Worm (Caenorhabditis elegans) whole organism, L4 larva: ENCODE results near the gene txt-18.

ENCODE experiments used
- F10B5.3 ChIP-seq: sonication (generic microtip); optimal IDR thresholded peaks from 2 replicates; lab custom pipeline; 2016; ENCODE audit warnings: mild to moderate bottlenecking, missing genetic modification characterization, missing compliant biosample characterization
- F26F4.8 ChIP-seq: fragments of 200-800 bp; sonication (Bioruptor generic); conservative IDR thresholded peaks from 2 replicates; pipeline ENCODE4 v1.3.6; 2022; ENCODE audit warnings: missing genetic modification characterization, missing compliant biosample characterization
- F37D6.2 ChIP-seq: sonication (generic microtip); optimal IDR thresholded peaks from 2 replicates; lab custom pipeline; 2016; ENCODE audit warnings: mild to moderate bottlenecking, missing genetic modification characterization, missing compliant biosample characterization
- F49E8.2 ChIP-seq: sonication (generic microtip); optimal IDR thresholded peaks from 2 replicates; lab custom pipeline; 2016; ENCODE audit warnings: missing compliant biosample characterization, mild to moderate bottlenecking, missing genetic modification characterization, borderline replicate concordance
- ZK337.2 ChIP-seq: fragments of 200-800 bp; sonication (Bioruptor generic); IDR thresholded peaks from 2 replicates; pipeline ENCODE4 v1.3.6; 2022; ENCODE audit warnings: missing genetic modification reagents, missing genetic modification characterization, missing compliant biosample characterization
- aha-1 ChIP-seq: fragments of 150-350 bp; peaks from one replicate; lab custom pipeline; 2014; ENCODE audit warnings: missing biosample characterization, missing genetic modification characterization
- aly-2 ChIP-seq: sonication (generic microtip); optimal IDR thresholded peaks from 2 replicates; lab custom pipeline; 2018; ENCODE audit warnings: missing biosample characterization, missing genetic modification characterization
- ama-1 ChIP-seq: fragments of 150-350 bp; optimal IDR thresholded peaks from 2 replicates; lab custom pipeline; 2014; ENCODE audit warnings: inconsistent platforms, mixed read lengths
- arid-1 ChIP-seq: fragments of 200-800 bp; sonication (Bioruptor generic); conservative IDR thresholded peaks from 2 replicates; pipeline ENCODE4 v1.3.6; 2022; ENCODE audit warnings: missing genetic modification reagents, missing genetic modification characterization, missing compliant biosample characterization
- ceh-28 ChIP-seq: fragments of 150-350 bp; optimal IDR thresholded peaks from 2 replicates; lab custom pipeline; 2014; ENCODE audit warnings: missing biosample characterization, missing genetic modification reagents, missing genetic modification characterization
- ceh-82 ChIP-seq: sonication (generic microtip); optimal IDR thresholded peaks from 2 replicates; lab custom pipeline; 2017; ENCODE audit warnings: missing biosample characterization, missing genetic modification characterization
- daf-16 ChIP-seq, 3 experiments: sonication (generic microtip); optimal IDR thresholded peaks; 2 replicates each; lab custom pipeline; 2016 to 2017; ENCODE audit warnings: missing genetic modification characterization in 3 of 3, missing genetic modification reagents in 3 of 3, mild to moderate bottlenecking in 2 of 3, missing compliant biosample characterization in 2 of 3, missing biosample characterization in 1 of 3, moderate library complexity in 1 of 3
- dmd-6 ChIP-seq: fragments of 200-800 bp; sonication (Bioruptor generic); IDR thresholded peaks from 2 replicates; pipeline ENCODE4 v1.3.6; 2022; ENCODE audit warnings: missing genetic modification reagents, missing genetic modification characterization, missing compliant biosample characterization
- dmd-9 ChIP-seq: fragments of 200-800 bp; sonication (Bioruptor generic); IDR thresholded peaks from 2 replicates; pipeline ENCODE4 v1.3.6; 2022; ENCODE audit warnings: missing genetic modification reagents, missing genetic modification characterization, missing compliant biosample characterization
- duxl-1 ChIP-seq: sonication (generic microtip); optimal IDR thresholded peaks from 2 replicates; lab custom pipeline; 2016; ENCODE audit warnings: mild to moderate bottlenecking, missing genetic modification characterization, moderate library complexity, missing compliant biosample characterization; ENCODE audit not compliant: poor library complexity
- dve-1 ChIP-seq: sonication (generic microtip); optimal IDR thresholded peaks from 2 replicates; lab custom pipeline; 2017; ENCODE audit warnings: antibody characterized with exemption, mild to moderate bottlenecking, missing genetic modification characterization, missing compliant biosample characterization; ENCODE audit not compliant: insufficient read depth
- egl-43 ChIP-seq: fragments of 200-800 bp; sonication (Bioruptor generic); IDR thresholded peaks from 2 replicates; pipeline ENCODE4 v1.3.6; 2022; ENCODE audit warnings: missing genetic modification reagents, missing genetic modification characterization, missing compliant biosample characterization
- hif-1 ChIP-seq, 2 experiments: sonication (generic microtip); optimal IDR thresholded peaks; 2 replicates each; lab custom pipeline; 2016 to 2017; ENCODE audit warnings: missing compliant biosample characterization in 2 of 2, missing genetic modification characterization in 2 of 2, missing genetic modification reagents in 2 of 2, missing genotype in 2 of 2, mild to moderate bottlenecking in 1 of 2
- hlh-11 ChIP-seq: fragments of 200-800 bp; sonication (Bioruptor generic); optimal IDR thresholded peaks from 2 replicates; lab custom pipeline; 2018; ENCODE audit warnings: mild to moderate bottlenecking, missing genetic modification characterization, missing compliant biosample characterization
- lin-15B ChIP-seq: fragments of 150-350 bp; sonication (generic microtip); optimal IDR thresholded peaks from 3 replicates; lab custom pipeline; 2014; ENCODE audit warnings: missing biosample characterization, missing genetic modification characterization
- lin-39 ChIP-seq: fragments of 150-350 bp; optimal IDR thresholded peaks from 2 replicates; lab custom pipeline; 2014; ENCODE audit warnings: missing biosample characterization, missing genetic modification reagents, missing genetic modification characterization
- lir-3 ChIP-seq: sonication (generic microtip); optimal IDR thresholded peaks from 2 replicates; lab custom pipeline; 2016; ENCODE audit warnings: mild to moderate bottlenecking, missing genetic modification characterization, missing compliant biosample characterization
- lsy-2 ChIP-seq, 2 experiments: fragments of 150-350 bp in 1 of 2; sonication (generic microtip) in 1 of 2; optimal IDR thresholded peaks; 2 replicates each; lab custom pipeline; 2014 to 2017; ENCODE audit warnings: missing biosample characterization in 2 of 2, missing genetic modification characterization in 2 of 2
- mdl-1 ChIP-seq, 2 experiments: fragments of 150-350 bp in 1 of 2; sonication (generic microtip) in 1 of 2; optimal IDR thresholded peaks; 2 replicates each; lab custom pipeline; 2014 to 2017; ENCODE audit warnings: missing biosample characterization in 2 of 2, missing genetic modification characterization in 2 of 2
- mxl-2 ChIP-seq: fragments of 200-800 bp; sonication (Bioruptor generic); conservative IDR thresholded peaks from 2 replicates; pipeline ENCODE4 v1.3.6; 2022; ENCODE audit warnings: missing genetic modification reagents, missing genetic modification characterization, missing compliant biosample characterization
- mxl-3 ChIP-seq: fragments of 200-800 bp; sonication (Bioruptor generic); optimal IDR thresholded peaks from 2 replicates; lab custom pipeline; 2018; ENCODE audit warnings: mild to moderate bottlenecking, missing genetic modification characterization, missing compliant biosample characterization
- nhr-11 ChIP-seq: fragments of 150-350 bp; optimal IDR thresholded peaks from 2 replicates; lab custom pipeline; 2014; ENCODE audit warnings: missing biosample characterization, missing genetic modification characterization
- nhr-48 ChIP-seq: sonication (generic microtip); optimal IDR thresholded peaks from 2 replicates; lab custom pipeline; 2016; ENCODE audit warnings: mild to moderate bottlenecking, missing genetic modification characterization, missing compliant biosample characterization
- nhr-6 ChIP-seq: fragments of 150-350 bp; optimal IDR thresholded peaks from 2 replicates; lab custom pipeline; 2014; ENCODE audit warnings: missing biosample characterization, missing genetic modification characterization
- pha-4 ChIP-seq, 2 experiments: fragments of 150-350 bp in 1 of 2; fragments of 200-800 bp in 1 of 2; sonication (Bioruptor generic) in 1 of 2; IDR thresholded peaks in 1 of 2; optimal IDR thresholded peaks in 1 of 2; 2 replicates each; pipeline versions ENCODE4 v1.3.6 to Lab custom; 2014 to 2022; ENCODE audit warnings: missing genetic modification characterization in 2 of 2, missing genetic modification reagents in 2 of 2, missing biosample characterization in 1 of 2, missing compliant biosample characterization in 1 of 2
- pqm-1 ChIP-seq: sonication (generic microtip); optimal IDR thresholded peaks from 2 replicates; lab custom pipeline; 2017; ENCODE audit warnings: missing biosample characterization, missing genetic modification characterization
- sdz-12 ChIP-seq: fragments of 200-800 bp; sonication (Bioruptor generic); optimal IDR thresholded peaks from 2 replicates; lab custom pipeline; 2018; ENCODE audit warnings: mild to moderate bottlenecking, missing genetic modification characterization, missing compliant biosample characterization
- spr-1 ChIP-seq: sonication (generic microtip); optimal IDR thresholded peaks from 2 replicates; lab custom pipeline; 2016; ENCODE audit warnings: mild to moderate bottlenecking, missing genetic modification characterization, missing compliant biosample characterization
- tag-97 ChIP-seq: fragments of 200-800 bp; sonication (Bioruptor generic); IDR thresholded peaks from 2 replicates; pipeline ENCODE4 v1.3.6; 2022; ENCODE audit warnings: missing genetic modification characterization, missing compliant biosample characterization
- vab-7 ChIP-seq: fragments of 200-800 bp; sonication (Bioruptor generic); IDR thresholded peaks from 2 replicates; pipeline ENCODE4 v1.3.6; 2022; ENCODE audit warnings: missing genetic modification reagents, missing genetic modification characterization, missing compliant biosample characterization
- zag-1 ChIP-seq: fragments of 150-350 bp; optimal IDR thresholded peaks from 2 replicates; lab custom pipeline; 2014; ENCODE audit warnings: missing biosample characterization, missing genetic modification characterization
- zfp-3 ChIP-seq: fragments of 200-800 bp; sonication (Bioruptor generic); conservative IDR thresholded peaks from 2 replicates; pipeline ENCODE4 v1.3.6; 2022; ENCODE audit warnings: missing genetic modification reagents, missing genetic modification characterization, missing compliant biosample characterization
- zip-2 ChIP-seq: fragments of 150-350 bp; optimal IDR thresholded peaks from 2 replicates; lab custom pipeline; 2014; ENCODE audit warnings: missing biosample characterization, missing genetic modification characterization
- ztf-11 ChIP-seq: fragments of 150-350 bp; optimal IDR thresholded peaks from 2 replicates; lab custom pipeline; 2014; ENCODE audit warnings: missing biosample characterization, missing genetic modification characterization

Gene txt-18

ce11 chrII:6335358-6335757 is 8.5 kb upstream of the txt-18 start, which contains the start of gene C32D5.14:
Gene C32D5.14 (plus strand): TSS chrII:6335488.
- TF ChIP-seq sdz-12 (no peak), nhr-48 (tag; lab: Kevin White, UChicago) (no peak), ceh-28 (tag; lab: Kevin White, UChicago) (no peak), mxl-2 (no peak), spr-1 (tag; lab: Kevin White, UChicago) (no peak), pqm-1 (tag; lab: Kevin White, UChicago) (no peak), lin-39 (no peak), zip-2 (tag; lab: Kevin White, UChicago) (no peak), zag-1 (tag; lab: Kevin White, UChicago) (no peak), hlh-11 (tag; lab: Kevin White, UChicago) (peak; percentile 26), mxl-3 (peak; percentile 52), zfp-3 (GFP tag; lab: Robert Waterston, UW) (no peak), dmd-9 (GFP tag; lab: Robert Waterston, UW) (no peak), nhr-6 (no peak), dmd-6 (GFP tag; lab: Robert Waterston, UW) (peak; percentile 84), F37D6.2 (tag; lab: Kevin White, UChicago) (no peak), daf-16 (GFP tag; optimal IDR thresholded peaks at IDR 0.05; lab: Kevin White, UChicago) (no peak), daf-16 (tag; optimal IDR thresholded peaks at IDR 0.05; lab: Kevin White, UChicago) (peak; percentile 27), duxl-1 (tag; lab: Kevin White, UChicago) (no peak), ztf-11 (tag; lab: Kevin White, UChicago) (no peak), ama-1 (lab: Kevin White, UChicago) (no peak), aha-1 (tag; lab: Kevin White, UChicago) (peak; percentile 73), F49E8.2 (tag; lab: Kevin White, UChicago) (no peak), nhr-11 (peak; percentile 35), lsy-2 (tag; optimal IDR thresholded peaks at IDR 0.05; lab: Kevin White, UChicago) (no peak), mdl-1 (tag; optimal IDR thresholded peaks at IDR 0.05; lab: Kevin White, UChicago) (no peak), dve-1 (peak; percentile 54), hif-1 (tag; optimal IDR thresholded peaks at IDR 0.05; lab: Kevin White, UChicago) (peak in 1 of 2 experiments; percentile 45), egl-43 (no peak), ZK337.2 (GFP tag; lab: Robert Waterston, UW) (no peak), aly-2 (tag; lab: Kevin White, UChicago) (no peak), arid-1 (GFP tag; lab: Robert Waterston, UW) (no peak), vab-7 (no peak), F10B5.3 (tag; lab: Kevin White, UChicago) (no peak), lir-3 (tag; lab: Kevin White, UChicago) (no peak), tag-97 (no peak), F26F4.8 (no peak)

ce11 chrII:6339511-6339910 is 4.4 kb upstream of the txt-18 start:
- TF ChIP-seq mxl-2 (no peak), lin-15B (no peak), pqm-1 (tag; lab: Kevin White, UChicago) (peak; percentile 51), dve-1 (peak; percentile 33), daf-16 (GFP tag; optimal IDR thresholded peaks at IDR 0.05; lab: Kevin White, UChicago) (no peak), daf-16 (tag; optimal IDR thresholded peaks at IDR 0.05; lab: Kevin White, UChicago) (peak; percentile 59), lsy-2 (tag; optimal IDR thresholded peaks at IDR 0.05; lab: Kevin White, UChicago) (peak in 1 of 2 experiments; percentile 11), lir-3 (tag; lab: Kevin White, UChicago) (no peak), vab-7 (no peak), aha-1 (tag; lab: Kevin White, UChicago) (peak; percentile 74), ceh-82 (tag; lab: Kevin White, UChicago) (no peak), pha-4 (GFP tag; IDR thresholded peaks at IDR 0.05; lab: Robert Waterston, UW) (no peak), pha-4 (tag; optimal IDR thresholded peaks at IDR 0.05; lab: Kevin White, UChicago) (no peak), tag-97 (no peak)
